Worm (Caenorhabditis elegans) whole organism, late embryonic: ENCODE results near the gene rbm-17.

Experiments used
- C08G9.2 ChIP-seq: sonication (generic microtip); optimal IDR thresholded peaks from 2 replicates; lab custom pipeline; 2016; ENCODE audit warnings: mild to moderate bottlenecking, missing genetic modification characterization, moderate library complexity, missing compliant biosample characterization
- T23F11.4 ChIP-seq: fragments of 200-800 bp; sonication (Bioruptor generic); optimal IDR thresholded peaks from 2 replicates; lab custom pipeline; 2018; ENCODE audit warnings: mild to moderate bottlenecking, missing genetic modification characterization, missing compliant biosample characterization
- Y22D7AL.16 ChIP-seq: sonication (generic microtip); optimal IDR thresholded peaks from 2 replicates; lab custom pipeline; 2016; ENCODE audit warnings: missing genetic modification characterization, missing compliant biosample characterization
- ahr-1 ChIP-seq: sonication (generic microtip); optimal IDR thresholded peaks from 2 replicates; lab custom pipeline; 2016; ENCODE audit warnings: missing genetic modification characterization, missing compliant biosample characterization
- ama-1 ChIP-seq: fragments of 150-350 bp; optimal IDR thresholded peaks from 2 replicates; lab custom pipeline; 2014
- ceh-14 ChIP-seq: sonication (generic microtip); optimal IDR thresholded peaks from 2 replicates; lab custom pipeline; 2016; ENCODE audit warnings: missing genotype, missing genetic modification characterization, missing compliant biosample characterization
- ceh-18 ChIP-seq: sonication (generic microtip); optimal IDR thresholded peaks from 2 replicates; lab custom pipeline; 2016; ENCODE audit warnings: missing genetic modification characterization, missing compliant biosample characterization
- ceh-19 ChIP-seq: fragments of 200-800 bp; sonication (Bioruptor generic); optimal IDR thresholded peaks from 2 replicates; lab custom pipeline; 2018; ENCODE audit warnings: mild to moderate bottlenecking, missing genetic modification characterization, missing compliant biosample characterization
- ceh-2 ChIP-seq: sonication (generic microtip); optimal IDR thresholded peaks from 2 replicates; lab custom pipeline; 2016; ENCODE audit warnings: missing genotype, missing genetic modification characterization, missing compliant biosample characterization
- ceh-30 ChIP-seq: fragments of 150-350 bp; optimal IDR thresholded peaks from 2 replicates; lab custom pipeline; 2014; ENCODE audit warnings: missing biosample characterization, missing genetic modification characterization
- ceh-34 ChIP-seq: sonication (generic microtip); optimal IDR thresholded peaks from 2 replicates; lab custom pipeline; 2016; ENCODE audit warnings: mild to moderate bottlenecking, missing genetic modification characterization, missing compliant biosample characterization
- ceh-48 ChIP-seq: sonication (generic microtip); optimal IDR thresholded peaks from 2 replicates; lab custom pipeline; 2016; ENCODE audit warnings: missing genetic modification characterization, inconsistent platforms, missing compliant biosample characterization
- ceh-6 ChIP-seq: fragments of 200-800 bp; sonication (Bioruptor generic); optimal IDR thresholded peaks from 2 replicates; lab custom pipeline; 2018; ENCODE audit warnings: mild to moderate bottlenecking, missing genetic modification characterization, missing compliant biosample characterization
- ceh-9 ChIP-seq: sonication (generic microtip); optimal IDR thresholded peaks from 2 replicates; lab custom pipeline; 2016; ENCODE audit warnings: mild to moderate bottlenecking, missing genetic modification characterization, inconsistent platforms, missing compliant biosample characterization
- dmd-4 ChIP-seq: sonication (generic microtip); optimal IDR thresholded peaks from 2 replicates; lab custom pipeline; 2016; ENCODE audit warnings: borderline replicate concordance, missing genetic modification characterization, missing compliant biosample characterization
- elt-2 ChIP-seq: sonication (generic microtip); optimal IDR thresholded peaks from 2 replicates; lab custom pipeline; 2016; ENCODE audit warnings: missing genetic modification reagents, missing genetic modification characterization, missing compliant biosample characterization
- ets-4 ChIP-seq: sonication (generic microtip); optimal IDR thresholded peaks from 2 replicates; lab custom pipeline; 2016; ENCODE audit warnings: missing genetic modification characterization, missing compliant biosample characterization
- fkh-6 ChIP-seq: sonication (generic microtip); optimal IDR thresholded peaks from 2 replicates; lab custom pipeline; 2016; ENCODE audit warnings: missing genetic modification characterization, missing compliant biosample characterization
- hlh-13 ChIP-seq: fragments of 200-800 bp; sonication (Bioruptor generic); optimal IDR thresholded peaks from 2 replicates; lab custom pipeline; 2018; ENCODE audit warnings: mild to moderate bottlenecking, missing genetic modification characterization, missing compliant biosample characterization
- hlh-15 ChIP-seq: sonication (generic microtip); optimal IDR thresholded peaks from 2 replicates; lab custom pipeline; 2016; ENCODE audit warnings: missing genetic modification characterization, missing compliant biosample characterization
- hlh-6 ChIP-seq: sonication (generic microtip); optimal IDR thresholded peaks from 2 replicates; lab custom pipeline; 2016; ENCODE audit warnings: missing genotype, missing genetic modification characterization, missing compliant biosample characterization
- lim-6 ChIP-seq: sonication (generic microtip); optimal IDR thresholded peaks from 2 replicates; lab custom pipeline; 2016; ENCODE audit warnings: missing genetic modification characterization, missing compliant biosample characterization
- lin-11 ChIP-seq: fragments of 200-800 bp; sonication (Bioruptor generic); optimal IDR thresholded peaks from 2 replicates; lab custom pipeline; 2018; ENCODE audit warnings: mild to moderate bottlenecking, missing genetic modification characterization, missing compliant biosample characterization
- nfya-1 ChIP-seq: sonication (generic microtip); optimal IDR thresholded peaks from 2 replicates; lab custom pipeline; 2017; ENCODE audit warnings: missing genetic modification characterization, mild to moderate bottlenecking, missing compliant biosample characterization, antibody characterized with exemption, moderate library complexity
- npax-4 ChIP-seq: sonication (generic microtip); optimal IDR thresholded peaks from 2 replicates; lab custom pipeline; 2016; ENCODE audit warnings: missing genetic modification characterization, missing compliant biosample characterization
- odd-2 ChIP-seq: sonication (generic microtip); optimal IDR thresholded peaks from 2 replicates; lab custom pipeline; 2017; ENCODE audit warnings: antibody characterized with exemption, mild to moderate bottlenecking, missing genetic modification characterization, missing compliant biosample characterization
- pag-3 ChIP-seq: sonication (generic microtip); optimal IDR thresholded peaks from 2 replicates; lab custom pipeline; 2016; ENCODE audit warnings: missing compliant biosample characterization, missing genetic modification characterization, borderline replicate concordance
- pax-1 ChIP-seq: fragments of 150-350 bp; optimal IDR thresholded peaks from 2 replicates; lab custom pipeline; 2014; ENCODE audit warnings: missing biosample characterization, missing genetic modification characterization
- pqm-1 ChIP-seq: sonication (generic microtip); optimal IDR thresholded peaks from 2 replicates; lab custom pipeline; 2016; ENCODE audit warnings: missing genetic modification characterization, missing compliant biosample characterization
- rnt-1 ChIP-seq: sonication (generic microtip); optimal IDR thresholded peaks from 2 replicates; lab custom pipeline; 2016; ENCODE audit warnings: missing genetic modification characterization, missing compliant biosample characterization
- sox-2 ChIP-seq: fragments of 200-800 bp; sonication (Bioruptor generic); IDR thresholded peaks from 2 replicates; pipeline ENCODE4 v1.3.6; 2022; ENCODE audit warnings: missing genetic modification reagents, missing genetic modification characterization, missing compliant biosample characterization
- sox-4 ChIP-seq: sonication (generic microtip); optimal IDR thresholded peaks from 2 replicates; lab custom pipeline; 2017; ENCODE audit warnings: mild to moderate bottlenecking, missing genetic modification characterization, inconsistent platforms, missing compliant biosample characterization
- syd-9 ChIP-seq: sonication (generic microtip); optimal IDR thresholded peaks from 2 replicates; lab custom pipeline; 2016; ENCODE audit warnings: mild to moderate bottlenecking, missing genetic modification characterization, moderate library complexity, missing compliant biosample characterization
- unc-3 ChIP-seq, 2 experiments: fragments of 200-800 bp in 1 of 2; sonication (Bioruptor generic) in 1 of 2; sonication (generic microtip) in 1 of 2; conservative IDR thresholded peaks in 1 of 2; optimal IDR thresholded peaks in 1 of 2; 2 replicates each; pipeline versions ENCODE4 v1.3.6 to Lab custom; 2016 to 2022; ENCODE audit warnings: missing compliant biosample characterization in 2 of 2, missing genetic modification characterization in 2 of 2, missing genetic modification reagents in 1 of 2
- unc-86 ChIP-seq: sonication (generic microtip); optimal IDR thresholded peaks from 2 replicates; lab custom pipeline; 2016; ENCODE audit warnings: missing genetic modification characterization, missing compliant biosample characterization
- ztf-16 ChIP-seq: sonication (generic microtip); optimal IDR thresholded peaks from 2 replicates; lab custom pipeline; 2017; ENCODE audit warnings: missing genetic modification characterization, missing compliant biosample characterization

Gene rbm-17

ce11 chrIV:11649031-11649430 lies 10.9 kb downstream of the rbm-17 start, which contains the start of gene ZK809.8:
Gene ZK809.8 (minus strand): TSS chrIV:11649064.
- TF ChIP-seq ceh-18 (peak; percentile 51), npax-4 (tag; lab: Kevin White, UChicago) (no peak)

ce11 chrIV:11650344-11650743 lies 12.2 kb downstream of the rbm-17 start:
- TF ChIP-seq dmd-4 (no peak), lin-11 (tag; lab: Kevin White, UChicago) (no peak), npax-4 (tag; lab: Kevin White, UChicago) (no peak), hlh-6 (no peak), ceh-6 (GFP tag; lab: Kevin White, UChicago) (no peak), hlh-13 (GFP tag; lab: Kevin White, UChicago) (no peak), ceh-19 (GFP tag; lab: Kevin White, UChicago) (no peak), ama-1 (lab: Kevin White, UChicago) (no peak)

- TF ChIP-seq pax-1 (tag; lab: Kevin White, UChicago) (no peak), Y22D7AL.16 (tag; lab: Kevin White, UChicago) (no peak), pag-3 (tag; lab: Kevin White, UChicago) (no peak)
Measured at ce11 chrIV:11651965-11652453, 13.9 kb downstream of the rbm-17 start, which contains the start of the genes acl-3 and ndub-6. Gene acl-3 (minus strand): TSS chrIV:11652023. Gene ndub-6 (plus strand): TSS chrIV:11652403.

- TF ChIP-seq Y22D7AL.16 (tag; lab: Kevin White, UChicago), result no peak
- TF ChIP-seq ceh-6 (GFP tag; lab: Kevin White, UChicago), result no peak
- no peak for TF ChIP-seq lim-6 (tag; lab: Kevin White, UChicago)
- no peak for TF ChIP-seq ceh-19 (GFP tag; lab: Kevin White, UChicago)
- no peak for TF ChIP-seq ceh-14 (tag; lab: Kevin White, UChicago)
- TF ChIP-seq fkh-6 (tag; lab: Kevin White, UChicago), result no peak
- no peak for TF ChIP-seq ceh-9 (tag; lab: Kevin White, UChicago)
- no peak for TF ChIP-seq unc-3 (GFP tag; conservative IDR thresholded peaks at IDR 0.05; lab: Robert Waterston, UW)
- TF ChIP-seq unc-3 (tag; optimal IDR thresholded peaks at IDR 0.05; lab: Kevin White, UChicago), result no peak
- no peak for TF ChIP-seq ceh-48 (tag; lab: Kevin White, UChicago)
- no peak for TF ChIP-seq sox-4 (tag; lab: Kevin White, UChicago)
- TF ChIP-seq ets-4, result no peak
- no peak for TF ChIP-seq ceh-34 (tag; lab: Kevin White, UChicago)
- no peak for TF ChIP-seq ceh-30 (tag; lab: Kevin White, UChicago)
- no peak for TF ChIP-seq syd-9 (tag; lab: Kevin White, UChicago)
- no peak for TF ChIP-seq C08G9.2
- no peak for TF ChIP-seq ceh-2 (tag; lab: Kevin White, UChicago)
- TF ChIP-seq sox-2, result no peak
- TF ChIP-seq T23F11.4 (GFP tag; lab: Kevin White, UChicago), result no peak
- no peak for TF ChIP-seq pqm-1 (tag; lab: Kevin White, UChicago)
Measured at ce11 chrIV:11655370-11655769, 17.3 kb downstream of the rbm-17 start, which contains the start of gene ent-1. Gene ent-1 (minus strand): TSS chrIV:11655470.

- no peak for TF ChIP-seq rnt-1
- TF ChIP-seq elt-2, result peak; percentile 9
- TF ChIP-seq hlh-15, result no peak
- no peak for TF ChIP-seq ztf-16 (tag; lab: Kevin White, UChicago)
- TF ChIP-seq nfya-1 (tag; lab: Kevin White, UChicago), result peak; percentile 12
- no peak for TF ChIP-seq ceh-2 (tag; lab: Kevin White, UChicago)
- TF ChIP-seq ceh-9 (tag; lab: Kevin White, UChicago), result no peak
- no peak for TF ChIP-seq fkh-6 (tag; lab: Kevin White, UChicago)
- TF ChIP-seq lim-6 (tag; lab: Kevin White, UChicago), result no peak
- TF ChIP-seq dmd-4, result no peak
- no peak for TF ChIP-seq unc-86 (tag; lab: Kevin White, UChicago)
- TF ChIP-seq ahr-1 (tag; lab: Kevin White, UChicago), result no peak
- TF ChIP-seq odd-2, result no peak
- TF ChIP-seq, all 69 proteins: peak for 2
Measured at ce11 chrIV:11656144-11656780, 18.1 kb downstream of the rbm-17 start, which contains the start of gene ZK809.5. Gene ZK809.5 (plus strand): TSS chrIV:11656730.
